Fruit fly (Drosophila melanogaster) Kc167 (cell line): ENCODE data around the gene Gfat1.

Experiments
- Sin3A ChIP-seq: fragments of >200 bp; optimal IDR thresholded peaks from 2 replicates; lab custom pipeline; 2018; ENCODE audit warnings: missing external identifiers
- h ChIP-seq: fragments of >200 bp; optimal IDR thresholded peaks from 3 replicates; lab custom pipeline; 2018; ENCODE audit warnings: missing external identifiers
- insv ChIP-seq: fragments of >200 bp; optimal IDR thresholded peaks from 3 replicates; lab custom pipeline; 2018; ENCODE audit warnings: missing external identifiers
- psq ChIP-seq: fragments of >200 bp; optimal IDR thresholded peaks from 2 replicates; lab custom pipeline; 2017; ENCODE audit warnings: missing external identifiers
- ttk ChIP-seq: sonication (Bioruptor generic); optimal IDR thresholded peaks from 2 replicates; lab custom pipeline; 2017; ENCODE audit warnings: missing external identifiers

- TF ChIP-seq psq (lab: Kevin White, UChicago) (no peak), h (no peak), ttk (lab: Kevin White, UChicago) (no peak), Sin3A (lab: Kevin White, UChicago) (no peak), insv (no peak)
These were observed 4.1 kb downstream of the Gfat1 start for dm6 chr3R:4130281-4130863.
